1 fruit fly cellular context compared by ENCODE assay signal in genomic region chr3R:29091609-29092008, dm6.
A peak's percentile ranks its signal among the peaks of the same experiment; 100 is the strongest.
TF ChIP-seq lines count a peak whose summit lies in the region.

No protein-coding gene starts in this region.

TF ChIP-seq in whole organism, prepupa, 60 proteins besides CTCF, POLR2A, EP300 and RAD21 (continued from another document):
- peak; percentile 56 for TF ChIP-seq spab (GFP tag; optimal IDR thresholded peaks at IDR 0.05; lab: Kevin White, UChicago)
- no peak for TF ChIP-seq Blimp-1 (GFP tag; optimal IDR thresholded peaks at IDR 0.05; lab: Kevin White, UChicago)
- TF ChIP-seq Lpt (GFP tag; optimal IDR thresholded peaks at IDR 0.05; lab: Kevin White, UChicago) = no peak
- TF ChIP-seq eg (GFP tag; IDR thresholded peaks at IDR 0.05; lab: Robert Waterston, UW) = no peak
- TF ChIP-seq CG4318 (GFP tag; optimal IDR thresholded peaks at IDR 0.05; lab: Kevin White, UChicago) = peak; percentile 3
- TF ChIP-seq Eip93F (GFP tag; optimal IDR thresholded peaks at IDR 0.05; lab: Kevin White, UChicago) = no peak
- peak; percentile 4 for TF ChIP-seq CG9139 (GFP tag; optimal IDR thresholded peaks at IDR 0.05; lab: Kevin White, UChicago)
- TF ChIP-seq CG16779 (tag; optimal IDR thresholded peaks at IDR 0.05; lab: Kevin White, UChicago) = no peak
- no peak for TF ChIP-seq Sox15 (GFP tag; optimal IDR thresholded peaks at IDR 0.05; lab: Kevin White, UChicago)
- TF ChIP-seq ss (GFP tag; optimal IDR thresholded peaks at IDR 0.05; lab: Kevin White, UChicago) = peak; percentile 27 to 52
- peak; percentile 63 for TF ChIP-seq CG3032 (tag; optimal IDR thresholded peaks at IDR 0.05; lab: Kevin White, UChicago)
- TF ChIP-seq CG6163 (GFP tag; IDR thresholded peaks at IDR 0.05; lab: Robert Waterston, UW) = peak; percentile 50; the same call in 2 of the 3 replicates
- TF ChIP-seq CG6808 (GFP tag; optimal IDR thresholded peaks at IDR 0.05; lab: Kevin White, UChicago) = peak; percentile 60
- peak; percentile 4 to 31 for TF ChIP-seq salr (GFP tag; optimal IDR thresholded peaks at IDR 0.05; lab: Kevin White, UChicago)
- peak; percentile 49 for TF ChIP-seq dsx (GFP tag; optimal IDR thresholded peaks at IDR 0.05; lab: Kevin White, UChicago; ENCODE audit: poor library complexity, severe bottlenecking)
- no peak for TF ChIP-seq CG6276 (GFP tag; optimal IDR thresholded peaks at IDR 0.05; lab: Kevin White, UChicago)
- peak; percentile 27 for TF ChIP-seq CG34406 (GFP tag; optimal IDR thresholded peaks at IDR 0.05; lab: Kevin White, UChicago)
- no peak for TF ChIP-seq fkh (GFP tag; optimal IDR thresholded peaks at IDR 0.05; lab: Kevin White, UChicago)
- TF ChIP-seq acj6 (GFP tag; optimal IDR thresholded peaks at IDR 0.05; lab: Kevin White, UChicago) = peak; percentile 41
- TF ChIP-seq CG8119 (GFP tag; IDR thresholded peaks at IDR 0.05; lab: Robert Waterston, UW) = peak; percentile 31; the same call in 1 of the 3 replicates
- TF ChIP-seq dac (GFP tag; optimal IDR thresholded peaks at IDR 0.05; lab: Kevin White, UChicago) = no peak
- TF ChIP-seq Eip78C (GFP tag; lab: Kevin White, UChicago) = peak; percentile 81
- peak; percentile 60 for TF ChIP-seq fd59A (GFP tag; optimal IDR thresholded peaks at IDR 0.05; lab: Kevin White, UChicago)
- TF ChIP-seq fd85E (GFP tag; optimal IDR thresholded peaks at IDR 0.05; lab: Kevin White, UChicago) = no peak
- TF ChIP-seq vri (GFP tag; optimal IDR thresholded peaks at IDR 0.05; lab: Kevin White, UChicago) = no peak
- TF ChIP-seq OdsH (GFP tag; optimal IDR thresholded peaks at IDR 0.05; lab: Kevin White, UChicago) = peak; percentile 38
- TF ChIP-seq Hr39 (GFP tag; optimal IDR thresholded peaks at IDR 0.05; lab: Kevin White, UChicago) = peak; percentile 31
- TF ChIP-seq Ets96B (tag; optimal IDR thresholded peaks at IDR 0.05; lab: Kevin White, UChicago) = peak; percentile 73
- peak; percentile 41 for TF ChIP-seq CG32006 (GFP tag; optimal IDR thresholded peaks at IDR 0.05; lab: Kevin White, UChicago)
- TF ChIP-seq CG3919 (GFP tag; optimal IDR thresholded peaks at IDR 0.05; lab: Kevin White, UChicago) = peak; percentile 54
- TF ChIP-seq svp (GFP tag; lab: Kevin White, UChicago) = no peak
- TF ChIP-seq cyc (GFP tag; optimal IDR thresholded peaks at IDR 0.05; lab: Kevin White, UChicago) = peak; percentile 21
- TF ChIP-seq Sox102F (GFP tag; optimal IDR thresholded peaks at IDR 0.05; lab: Kevin White, UChicago) = no peak
- TF ChIP-seq Hr38 (GFP tag; optimal IDR thresholded peaks at IDR 0.05; lab: Kevin White, UChicago) = no peak
- peak; percentile 38 for TF ChIP-seq Sox14 (GFP tag; optimal IDR thresholded peaks at IDR 0.05; lab: Kevin White, UChicago)
